Fruit fly (Drosophila melanogaster): ENCODE measurements around the gene Gr93c.

Gene Gr93c

dm6 chr3R:21827453-21828039, 17.5 kb downstream of the Gr93c start (continued):
- TF ChIP-seq CG1621 (tag; optimal IDR thresholded peaks at IDR 0.05), result no peak
- TF ChIP-seq Ets21C (GFP tag; optimal IDR thresholded peaks at IDR 0.05), result peak; percentile 38
- peak; percentile 50 for TF ChIP-seq lz (GFP tag; optimal IDR thresholded peaks at IDR 0.05)
- TF ChIP-seq CG16779 (tag; optimal IDR thresholded peaks at IDR 0.05), result no peak
- no peak for TF ChIP-seq fkh (GFP tag; optimal IDR thresholded peaks at IDR 0.05)
- peak; percentile 67 for TF ChIP-seq Hr39 (GFP tag; optimal IDR thresholded peaks at IDR 0.05)
- peak; percentile 23 for TF ChIP-seq Ets96B (tag; optimal IDR thresholded peaks at IDR 0.05)
- peak; percentile 73 for TF ChIP-seq CG31627 (GFP tag; optimal IDR thresholded peaks at IDR 0.05)
- TF ChIP-seq CG3032 (tag; optimal IDR thresholded peaks at IDR 0.05), result peak; percentile 15

dm6 chr3R:21825775-21826558, 19.1 kb downstream of the Gr93c start:
- no peak for TF ChIP-seq Hr4 (GFP tag; optimal IDR thresholded peaks at IDR 0.05)
- peak; percentile 9 for TF ChIP-seq achi (GFP tag; optimal IDR thresholded peaks at IDR 0.05)
- TF ChIP-seq OdsH (GFP tag; optimal IDR thresholded peaks at IDR 0.05), result peak; percentile 37
- no peak for TF ChIP-seq Hr38 (GFP tag; optimal IDR thresholded peaks at IDR 0.05)
- no peak for TF ChIP-seq fd85E (GFP tag; optimal IDR thresholded peaks at IDR 0.05)
- TF ChIP-seq Eip78C (GFP tag), result peak; percentile 87
- peak; percentile 54 for TF ChIP-seq acj6 (GFP tag; optimal IDR thresholded peaks at IDR 0.05)
- TF ChIP-seq topi (GFP tag; optimal IDR thresholded peaks at IDR 0.05), result peak; percentile 17
- no peak for TF ChIP-seq CG4318 (GFP tag; optimal IDR thresholded peaks at IDR 0.05)
- TF ChIP-seq eg (GFP tag; IDR thresholded peaks at IDR 0.05), result no peak
- peak; percentile 4 for TF ChIP-seq Smox (GFP tag; optimal IDR thresholded peaks at IDR 0.05)
- peak; percentile 35 for TF ChIP-seq Met (GFP tag; optimal IDR thresholded peaks at IDR 0.05)
- peak; percentile 50 for TF ChIP-seq CG3032 (tag; optimal IDR thresholded peaks at IDR 0.05)
- no peak for TF ChIP-seq lz (GFP tag; optimal IDR thresholded peaks at IDR 0.05)
- peak; percentile 39 for TF ChIP-seq pdm3 (GFP tag; optimal IDR thresholded peaks at IDR 0.05)
- TF ChIP-seq fd59A (GFP tag; optimal IDR thresholded peaks at IDR 0.05), result peak; percentile 60
- TF ChIP-seq CG7368 (GFP tag; optimal IDR thresholded peaks at IDR 0.05), result peak; percentile 21
- no peak for TF ChIP-seq fkh (GFP tag; optimal IDR thresholded peaks at IDR 0.05)
- no peak for TF ChIP-seq vri (GFP tag; optimal IDR thresholded peaks at IDR 0.05)
- TF ChIP-seq CG6792 (GFP tag; optimal IDR thresholded peaks at IDR 0.05), result peak; percentile 8
- no peak for TF ChIP-seq CG11902 (GFP tag; optimal IDR thresholded peaks at IDR 0.05)
- TF ChIP-seq CG6854 (GFP tag; optimal IDR thresholded peaks at IDR 0.05), result no peak
- TF ChIP-seq Ets21C (GFP tag; optimal IDR thresholded peaks at IDR 0.05), result no peak
- peak; percentile 29 for TF ChIP-seq esn (GFP tag; optimal IDR thresholded peaks at IDR 0.05)
- TF ChIP-seq CG6808 (GFP tag; optimal IDR thresholded peaks at IDR 0.05), result peak; percentile 66
- peak; percentile 25 for TF ChIP-seq dsx (GFP tag; optimal IDR thresholded peaks at IDR 0.05; ENCODE audit: poor library complexity, severe bottlenecking)
- TF ChIP-seq CG32006 (GFP tag; optimal IDR thresholded peaks at IDR 0.05), result peak; percentile 7
- peak; percentile 36 for TF ChIP-seq CG10631 (GFP tag; optimal IDR thresholded peaks at IDR 0.05)
- peak; percentile 17 for TF ChIP-seq Eip75B (GFP tag; optimal IDR thresholded peaks at IDR 0.05)
- no peak for TF ChIP-seq CG6276 (GFP tag; optimal IDR thresholded peaks at IDR 0.05)
- TF ChIP-seq svp (GFP tag), result peak; percentile 64
- no peak for TF ChIP-seq Eip93F (GFP tag; optimal IDR thresholded peaks at IDR 0.05)
- no peak for TF ChIP-seq CG8119 (GFP tag; IDR thresholded peaks at IDR 0.05)
- no peak for TF ChIP-seq CG8319 (GFP tag; optimal IDR thresholded peaks at IDR 0.05)
- peak; percentile 9 to 67 for TF ChIP-seq ss (GFP tag; optimal IDR thresholded peaks at IDR 0.05)
- TF ChIP-seq CG15336 (GFP tag; IDR thresholded peaks at IDR 0.05), result no peak
- TF ChIP-seq CG3919 (GFP tag; optimal IDR thresholded peaks at IDR 0.05), result peak; percentile 45
- no peak for TF ChIP-seq Hr39 (GFP tag; optimal IDR thresholded peaks at IDR 0.05)
- peak; percentile 63 for TF ChIP-seq Ets96B (tag; optimal IDR thresholded peaks at IDR 0.05)
- no peak for TF ChIP-seq CG16779 (tag; optimal IDR thresholded peaks at IDR 0.05)
- TF ChIP-seq CG8632 (GFP tag; optimal IDR thresholded peaks at IDR 0.05), result peak; percentile 48
- TF ChIP-seq spab (GFP tag; optimal IDR thresholded peaks at IDR 0.05), result peak; percentile 59
- peak; percentile 35 for TF ChIP-seq CG34406 (GFP tag; optimal IDR thresholded peaks at IDR 0.05)
- peak in 1 of 2 experiments; percentile 24 for TF ChIP-seq salr (GFP tag; optimal IDR thresholded peaks at IDR 0.05)
- TF ChIP-seq CG10669 (GFP tag; optimal IDR thresholded peaks at IDR 0.05), result peak; percentile 53

All from whole organism, prepupa.